Fruit fly (Drosophila melanogaster) whole organism, embryonic: ENCODE results near the gene IntS2.
A peak's percentile ranks its signal among the peaks of the same experiment; 100 is the strongest.

Experiments used
- Antp ChIP-seq: fragments of 200-800 bp; sonication (Bioruptor generic); optimal IDR thresholded peaks from 3 replicates; lab custom pipeline; 2016; ENCODE audit warnings: missing biosample characterization, missing genetic modification characterization
- C15 ChIP-seq: fragments of 200-800 bp; sonication (Bioruptor generic); IDR thresholded peaks from 3 replicates; pipeline ENCODE4 v1.3.6; 2022; ENCODE audit warnings: missing biosample characterization, missing genetic modification characterization
- CG10267 ChIP-seq: fragments of 200-800 bp; sonication (Bioruptor generic); optimal IDR thresholded peaks from 2 replicates; lab custom pipeline; 2018; ENCODE audit warnings: missing biosample characterization, mild to moderate bottlenecking, missing genetic modification characterization, moderate library complexity
- CG11398 ChIP-seq: fragments of 200-800 bp; sonication (Bioruptor generic); optimal IDR thresholded peaks from 2 replicates; lab custom pipeline; 2016; ENCODE audit warnings: missing biosample characterization, missing genetic modification characterization
- CG1233 ChIP-seq: fragments of 200-800 bp; sonication (Bioruptor generic); optimal IDR thresholded peaks from 4 replicates; lab custom pipeline; 2018; ENCODE audit warnings: missing biosample characterization, mild to moderate bottlenecking, missing genetic modification characterization
- CG12391 ChIP-seq: fragments of 200-800 bp; sonication (Bioruptor generic); optimal IDR thresholded peaks from 3 replicates; lab custom pipeline; 2018; ENCODE audit warnings: missing biosample characterization, mild to moderate bottlenecking, missing genetic modification characterization, moderate library complexity
- CG12659 ChIP-seq: fragments of 200-800 bp; sonication (Bioruptor generic); optimal IDR thresholded peaks from 3 replicates; lab custom pipeline; 2017; ENCODE audit warnings: mild to moderate bottlenecking, missing biosample characterization, missing genetic modification reagents, missing genetic modification characterization
- CG13424 ChIP-seq: fragments of 200-800 bp; sonication (Bioruptor generic); optimal IDR thresholded peaks from 2 replicates; lab custom pipeline; 2019; ENCODE audit warnings: missing biosample characterization, mild to moderate bottlenecking, missing genetic modification characterization, moderate library complexity
- CG13775 ChIP-seq: fragments of 200-800 bp; sonication (Bioruptor generic); optimal IDR thresholded peaks from 3 replicates; lab custom pipeline; 2017; ENCODE audit warnings: missing biosample characterization, mild to moderate bottlenecking, missing genetic modification characterization
- CG14965 ChIP-seq: fragments of 200-800 bp; sonication (Bioruptor generic); optimal IDR thresholded peaks from 2 replicates; lab custom pipeline; 2016; ENCODE audit warnings: missing biosample characterization, missing genetic modification characterization, borderline replicate concordance
- CG15696 ChIP-seq: fragments of 200-800 bp; sonication (Bioruptor generic); optimal IDR thresholded peaks from 2 replicates; lab custom pipeline; 2019; ENCODE audit warnings: missing biosample characterization, mild to moderate bottlenecking, missing genetic modification characterization, moderate library complexity
- CG17328 ChIP-seq: fragments of 200-800 bp; sonication (Bioruptor generic); IDR thresholded peaks from 2 replicates; pipeline ENCODE4 v1.3.6; 2022; ENCODE audit warnings: missing biosample characterization, missing genetic modification characterization
- CG17912 ChIP-seq: fragments of 200-800 bp; sonication (Bioruptor generic); optimal IDR thresholded peaks from 2 replicates; lab custom pipeline; 2018; ENCODE audit warnings: missing biosample characterization, mild to moderate bottlenecking, missing genetic modification characterization
- CG2199 ChIP-seq: fragments of 200-800 bp; sonication (Bioruptor generic); IDR thresholded peaks from 3 replicates; pipeline ENCODE4 v1.3.6; 2022; ENCODE audit warnings: missing biosample characterization, missing genetic modification characterization
- CG31224 ChIP-seq: fragments of 200-800 bp; sonication (Bioruptor generic); IDR thresholded peaks from 2 replicates; pipeline ENCODE4 v1.3.6; 2022; ENCODE audit warnings: missing biosample characterization, missing genetic modification characterization
- CG6854 ChIP-seq: fragments of 200-800 bp; sonication (Bioruptor generic); optimal IDR thresholded peaks from 3 replicates; lab custom pipeline; 2017; ENCODE audit warnings: missing biosample characterization, mild to moderate bottlenecking, missing genetic modification characterization
- CG8359 ChIP-seq: fragments of 200-800 bp; sonication (Bioruptor generic); optimal IDR thresholded peaks from 2 replicates; lab custom pipeline; 2017; ENCODE audit warnings: missing biosample characterization, mild to moderate bottlenecking, missing genetic modification characterization, borderline replicate concordance
- CG9817 ChIP-seq: fragments of 200-800 bp; sonication (Bioruptor generic); optimal IDR thresholded peaks from 2 replicates; lab custom pipeline; 2018; ENCODE audit warnings: missing biosample characterization, mild to moderate bottlenecking, missing genetic modification characterization, moderate library complexity
- CrebB ChIP-seq: fragments of 200-800 bp; sonication (Bioruptor generic); optimal IDR thresholded peaks from 3 replicates; lab custom pipeline; 2018; ENCODE audit warnings: missing biosample characterization, mild to moderate bottlenecking, missing genetic modification characterization
- Deaf1 ChIP-seq: fragments of 200-800 bp; optimal IDR thresholded peaks from 3 replicates; lab custom pipeline; 2019; ENCODE audit warnings: missing biosample characterization, mild to moderate bottlenecking, missing genetic modification characterization, moderate library complexity
- Dip3 ChIP-seq: fragments of 200-800 bp; sonication (Bioruptor generic); optimal IDR thresholded peaks from 3 replicates; lab custom pipeline; 2016; ENCODE audit warnings: missing biosample characterization, missing genetic modification characterization
- Gug ChIP-seq: fragments of 200-800 bp; sonication (Bioruptor generic); IDR thresholded peaks from 4 replicates; pipeline ENCODE4 v1.3.6; 2022; ENCODE audit warnings: missing biosample characterization, missing genetic modification characterization
- HmgZ ChIP-seq: fragments of 200-800 bp; sonication (Bioruptor generic); optimal IDR thresholded peaks from 2 replicates; lab custom pipeline; 2018; ENCODE audit warnings: missing biosample characterization, mild to moderate bottlenecking, missing genetic modification characterization
- MTF-1 ChIP-seq: fragments of 200-800 bp; sonication (Bioruptor generic); optimal IDR thresholded peaks from 2 replicates; lab custom pipeline; 2018; ENCODE audit warnings: missing biosample characterization, mild to moderate bottlenecking, missing genetic modification characterization, borderline replicate concordance
- NfI ChIP-seq: fragments of 200-800 bp; sonication (Bioruptor generic); optimal IDR thresholded peaks from 3 replicates; lab custom pipeline; 2018; ENCODE audit warnings: missing biosample characterization, mild to moderate bottlenecking, missing genetic modification characterization, moderate library complexity
- Rfx ChIP-seq: fragments of 200-800 bp; sonication (Bioruptor generic); IDR thresholded peaks from 2 replicates; pipeline ENCODE4 v1.3.6; 2022; ENCODE audit warnings: missing biosample characterization, missing genetic modification characterization
- Ssrp ChIP-seq: fragments of 200-800 bp; sonication (Bioruptor generic); optimal IDR thresholded peaks from 2 replicates; lab custom pipeline; 2018; ENCODE audit warnings: missing biosample characterization, mild to moderate bottlenecking, missing genetic modification characterization, moderate library complexity
- Stat92E ChIP-seq, 3 experiments: fragments of >200 bp in 2 of 3; fragments of 200-800 bp in 1 of 3; sonication (Bioruptor generic) in 1 of 3; optimal IDR thresholded peaks; 2 replicates each; lab custom pipeline; 2017 to 2019; ENCODE audit warnings: missing biosample characterization in 3 of 3, missing genetic modification characterization in 3 of 3, mild to moderate bottlenecking in 1 of 3, moderate library complexity in 1 of 3
- TFAM ChIP-seq: fragments of 200-800 bp; sonication (Bioruptor generic); optimal IDR thresholded peaks from 2 replicates; lab custom pipeline; 2017; ENCODE audit warnings: missing biosample characterization, missing genetic modification characterization, inconsistent platforms
- Trl ChIP-seq, 3 experiments: fragments of >200 bp in 2 of 3; fragments of 200-800 bp in 1 of 3; sonication (Bioruptor generic) in 1 of 3; optimal IDR thresholded peaks; 2 replicates in 1 of 3; 3 replicates in 2 of 3; lab custom pipeline; 2016 to 2017; ENCODE audit warnings: missing biosample characterization in 1 of 3, missing genetic modification characterization in 1 of 3
- aop ChIP-seq: fragments of 200-800 bp; sonication (Bioruptor generic); IDR thresholded peaks from 2 replicates; pipeline ENCODE4 v1.3.6; 2022; ENCODE audit warnings: missing biosample characterization, missing genetic modification characterization
- ara ChIP-seq: fragments of 200-800 bp; sonication (Bioruptor generic); IDR thresholded peaks from 2 replicates; pipeline ENCODE4 v1.3.6; 2022; ENCODE audit warnings: missing biosample characterization, missing genetic modification characterization
- bcd ChIP-seq: fragments of 200-800 bp; sonication (Bioruptor generic); optimal IDR thresholded peaks from 2 replicates; lab custom pipeline; 2017; ENCODE audit warnings: missing biosample characterization, mild to moderate bottlenecking, missing genetic modification characterization
- br ChIP-seq: fragments of >200 bp; optimal IDR thresholded peaks from 2 replicates; lab custom pipeline; 2017
- dimm ChIP-seq: fragments of 200-800 bp; sonication (Bioruptor generic); IDR thresholded peaks from 2 replicates; pipeline ENCODE4 v1.3.6; 2022; ENCODE audit warnings: missing biosample characterization, missing genetic modification characterization
- dysf ChIP-seq: fragments of 200-800 bp; sonication (Bioruptor generic); IDR thresholded peaks from 3 replicates; pipeline ENCODE4 v1.3.6; 2022; ENCODE audit warnings: missing biosample characterization, missing genetic modification characterization
- en ChIP-seq: fragments of 200-800 bp; sonication (Bioruptor generic); optimal IDR thresholded peaks from 2 replicates; lab custom pipeline; 2016; ENCODE audit warnings: missing biosample characterization, missing genetic modification characterization
- esg ChIP-seq: fragments of 200-800 bp; sonication (Bioruptor generic); conservative IDR thresholded peaks from 2 replicates; pipeline ENCODE4 v1.3.6; 2022; ENCODE audit warnings: missing biosample characterization, missing genetic modification characterization
- jumu ChIP-seq: fragments of 200-800 bp; sonication (Bioruptor generic); optimal IDR thresholded peaks from 3 replicates; lab custom pipeline; 2016; ENCODE audit warnings: missing biosample characterization, missing genetic modification characterization
- lov ChIP-seq, 2 experiments: fragments of 200-800 bp in 1 of 2; fragments of >200 bp in 1 of 2; sonication (Bioruptor generic) in 1 of 2; IDR thresholded peaks in 1 of 2; optimal IDR thresholded peaks in 1 of 2; 2 replicates in 1 of 2; 3 replicates in 1 of 2; pipeline versions ENCODE4 v1.3.6 to Lab custom; 2017 to 2022; ENCODE audit warnings: missing biosample characterization in 1 of 2, missing genetic modification characterization in 1 of 2
- mirr ChIP-seq: fragments of 200-800 bp; sonication (Bioruptor generic); optimal IDR thresholded peaks from 3 replicates; lab custom pipeline; 2018; ENCODE audit warnings: missing biosample characterization, mild to moderate bottlenecking, missing genetic modification characterization
- nmo ChIP-seq: fragments of 200-800 bp; sonication (Bioruptor generic); optimal IDR thresholded peaks from 2 replicates; lab custom pipeline; 2018; ENCODE audit warnings: missing biosample characterization, mild to moderate bottlenecking, missing genetic modification characterization, moderate library complexity
- phol ChIP-seq: fragments of 200-800 bp; sonication (Bioruptor generic); optimal IDR thresholded peaks from 3 replicates; lab custom pipeline; 2018; ENCODE audit warnings: missing biosample characterization, mild to moderate bottlenecking, missing genetic modification characterization, moderate library complexity
- pros ChIP-seq: fragments of 200-800 bp; sonication (Bioruptor generic); optimal IDR thresholded peaks from 3 replicates; lab custom pipeline; 2019; ENCODE audit warnings: missing biosample characterization, mild to moderate bottlenecking, missing genetic modification characterization, moderate library complexity
- scrt ChIP-seq: fragments of 200-800 bp; sonication (Bioruptor generic); optimal IDR thresholded peaks from 2 replicates; lab custom pipeline; 2018; ENCODE audit warnings: missing biosample characterization, mild to moderate bottlenecking, missing genetic modification characterization, moderate library complexity
- sima ChIP-seq: fragments of 200-800 bp; sonication (Bioruptor generic); optimal IDR thresholded peaks from 2 replicates; lab custom pipeline; 2016; ENCODE audit warnings: missing biosample characterization, missing genetic modification characterization
- trem ChIP-seq: fragments of 200-800 bp; optimal IDR thresholded peaks from 3 replicates; lab custom pipeline; 2019; ENCODE audit warnings: missing biosample characterization, mild to moderate bottlenecking, missing genetic modification characterization, moderate library complexity
- unpg ChIP-seq: fragments of 200-800 bp; sonication (Bioruptor generic); optimal IDR thresholded peaks from 3 replicates; lab custom pipeline; 2018; ENCODE audit warnings: missing biosample characterization, mild to moderate bottlenecking, missing genetic modification characterization, moderate library complexity
- wdn ChIP-seq: fragments of 200-800 bp; sonication (Bioruptor generic); IDR thresholded peaks from 2 replicates; pipeline ENCODE4 v1.3.6; 2022; ENCODE audit warnings: missing biosample characterization, missing genetic modification characterization

IntS2 gene

DNA sequence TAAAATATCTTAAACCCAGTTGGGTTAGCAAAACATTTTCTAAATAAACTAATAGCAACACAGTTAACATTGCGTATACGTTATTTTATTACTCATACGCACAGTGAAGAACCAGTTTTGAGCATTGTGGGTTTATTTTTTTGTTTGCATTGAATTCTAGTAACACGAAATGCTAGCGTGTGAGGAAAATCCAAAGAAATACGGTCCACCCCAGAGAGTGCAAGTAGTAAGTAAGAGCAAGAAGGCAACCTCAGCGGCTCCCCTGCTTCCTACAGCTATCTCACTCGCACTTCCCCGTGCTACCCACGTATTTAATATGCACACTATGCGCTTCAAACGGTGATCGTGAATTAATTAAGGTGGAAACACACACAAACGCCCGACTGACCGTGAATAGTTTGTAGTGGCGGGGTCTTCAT, 31.6 kb downstream of the IntS2 start (continued):
- TF ChIP-seq CrebB (tag; lab: Kevin White, UChicago), result peak; percentile 86
- TF ChIP-seq CG1233, result peak; percentile 90
- TF ChIP-seq phol (tag; lab: Kevin White, UChicago), result peak; percentile 89
- peak; percentile 89 for TF ChIP-seq CG9817 (tag; lab: Kevin White, UChicago)
- TF ChIP-seq esg, result peak; percentile 77
- no peak; the same call in 1 of the 2 replicates for TF ChIP-seq dimm
- peak; percentile 30 for TF ChIP-seq sima (GFP tag; lab: Kevin White, UChicago)
- peak; percentile 73 for TF ChIP-seq jumu (GFP tag; lab: Kevin White, UChicago)
- TF ChIP-seq NfI (GFP tag; lab: Kevin White, UChicago), result peak; percentile 92
- 0 out of 3 replicates have a peak, but pooled peaks have one; percentile 31 for TF ChIP-seq CG2199 (GFP tag; lab: Robert Waterston, UW)
- peak; percentile 69 for TF ChIP-seq Ssrp
- no peak for TF ChIP-seq lov (optimal IDR thresholded peaks at IDR 0.05; lab: Kevin White, UChicago)
- TF ChIP-seq lov (GFP tag; IDR thresholded peaks at IDR 0.05; lab: Robert Waterston, UW), result no peak
- no peak for TF ChIP-seq aop
- TF ChIP-seq scrt (GFP tag; lab: Kevin White, UChicago), result peak; percentile 75
- TF ChIP-seq CG15696 (tag; lab: Kevin White, UChicago), result peak; percentile 56
- TF ChIP-seq en (GFP tag; lab: Kevin White, UChicago), result peak; percentile 55
- TF ChIP-seq br (lab: Kevin White, UChicago), result no peak
- peak; percentile 93 for TF ChIP-seq CG13424 (tag; lab: Kevin White, UChicago)
- TF ChIP-seq MTF-1 (GFP tag; lab: Kevin White, UChicago), result peak; percentile 69
- TF ChIP-seq mirr (GFP tag; lab: Kevin White, UChicago), result peak; percentile 78
- peak; percentile 76 for TF ChIP-seq CG13775
- peak; percentile 74 for TF ChIP-seq wdn
- peak; percentile 2 for TF ChIP-seq CG14965
- TF ChIP-seq bcd (GFP tag; lab: Kevin White, UChicago), result peak; percentile 85
- peak; percentile 73 for TF ChIP-seq Antp
- TF ChIP-seq Rfx (GFP tag; lab: Robert Waterston, UW), result peak; percentile 87
- peak; percentile 93 for TF ChIP-seq unpg
- TF ChIP-seq dysf (GFP tag; lab: Robert Waterston, UW), result peak; percentile 90
- peak; percentile 6 for TF ChIP-seq pros (GFP tag; lab: Kevin White, UChicago)
- TF ChIP-seq CG12659, result peak; percentile 91
- peak; percentile 70; the same call in 3 of the 4 replicates for TF ChIP-seq Gug (GFP tag; lab: Robert Waterston, UW)
- peak; percentile 83 for TF ChIP-seq CG12391 (tag; lab: Kevin White, UChicago)
- peak; percentile 91 for TF ChIP-seq CG6854 (GFP tag; lab: Kevin White, UChicago)
- peak; percentile 79 for TF ChIP-seq CG10267 (tag; lab: Kevin White, UChicago)
- peak; percentile 50 for TF ChIP-seq CG17328 (GFP tag; lab: Robert Waterston, UW)
- TF ChIP-seq CG17912 (GFP tag; lab: Kevin White, UChicago), result peak; percentile 45
- 0 out of 2 replicates have a peak, but pooled peaks have one; percentile 6 for TF ChIP-seq ara (GFP tag; lab: Robert Waterston, UW)
- TF ChIP-seq CG31224 (GFP tag; lab: Robert Waterston, UW), result peak; percentile 63
- peak; percentile 13 for TF ChIP-seq TFAM
- TF ChIP-seq Stat92E (GFP tag; optimal IDR thresholded peaks at IDR 0.05; lab: Kevin White, UChicago), result no peak
- TF ChIP-seq CG8359 (GFP tag; lab: Kevin White, UChicago), result peak; percentile 48
- peak; percentile 91 for TF ChIP-seq nmo (GFP tag; lab: Kevin White, UChicago)
- TF ChIP-seq trem, result peak; percentile 63
- peak; percentile 40 for TF ChIP-seq CG11398 (GFP tag; lab: Kevin White, UChicago)
- no peak for TF ChIP-seq Trl (optimal IDR thresholded peaks at IDR 0.05; lab: Kevin White, UChicago)
- peak; percentile 52 for TF ChIP-seq Trl (GFP tag; optimal IDR thresholded peaks at IDR 0.05; lab: Kevin White, UChicago)
- peak; percentile 82 for TF ChIP-seq Dip3 (GFP tag; lab: Kevin White, UChicago)
- peak; percentile 91 for TF ChIP-seq HmgZ (tag; lab: Kevin White, UChicago)
- 0 out of 3 replicates have a peak, but pooled peaks have one; percentile 42 for TF ChIP-seq C15 (GFP tag; lab: Robert Waterston, UW)
- TF ChIP-seq Deaf1, result peak; percentile 68
